Fruit fly (Drosophila melanogaster): ENCODE data around the gene CG31524.

CG31524 gene

dm6 chr3R:30465775-30466494 is 48.2 kb downstream of the CG31524 start, which contains the start of gene PH4alphaEFB (continued):
- TF ChIP-seq CG11085 (GFP tag; IDR thresholded peaks at IDR 0.05), result no peak
- no peak for TF ChIP-seq ase (GFP tag; IDR thresholded peaks at IDR 0.05)
- no peak for TF ChIP-seq Chrac-16 (GFP tag; optimal IDR thresholded peaks at IDR 0.05)
- no peak for TF ChIP-seq HmgD (GFP tag; optimal IDR thresholded peaks at IDR 0.05)
- TF ChIP-seq sc (optimal IDR thresholded peaks at IDR 0.05), result no peak
- no peak for TF ChIP-seq sc (GFP tag; optimal IDR thresholded peaks at IDR 0.05)
- TF ChIP-seq B-H2 (GFP tag; optimal IDR thresholded peaks at IDR 0.05), result peak; percentile 7
- TF ChIP-seq Xbp1 (GFP tag; optimal IDR thresholded peaks at IDR 0.05), result peak; percentile 5
- TF ChIP-seq CG6813 (GFP tag; optimal IDR thresholded peaks at IDR 0.05), result no peak
- no peak for TF ChIP-seq CG15269 (tag; optimal IDR thresholded peaks at IDR 0.05)
- TF ChIP-seq dati (GFP tag; IDR thresholded peaks at IDR 0.05), result no peak
- no peak for TF ChIP-seq sisA (GFP tag; IDR thresholded peaks at IDR 0.05)
- no peak for TF ChIP-seq CG12391 (tag; optimal IDR thresholded peaks at IDR 0.05)
- no peak for TF ChIP-seq CG14667 (GFP tag; IDR thresholded peaks at IDR 0.05)
- 0 out of 3 replicates have a peak, but pooled peaks have one; percentile 28 for TF ChIP-seq CG2199 (GFP tag; IDR thresholded peaks at IDR 0.05)
- peak in 1 of 3 experiments; percentile 56 for TF ChIP-seq Stat92E (GFP tag; optimal IDR thresholded peaks at IDR 0.05)
- no peak for TF ChIP-seq ato (GFP tag; IDR thresholded peaks at IDR 0.05; ENCODE audit: partially characterized antibody)
- no peak for TF ChIP-seq CG7928 (GFP tag; optimal IDR thresholded peaks at IDR 0.05)
- no peak for TF ChIP-seq CG17186 (GFP tag; optimal IDR thresholded peaks at IDR 0.05)
- TF ChIP-seq Dad (GFP tag; optimal IDR thresholded peaks at IDR 0.05), result no peak
- no peak for TF ChIP-seq CG13775 (GFP tag; optimal IDR thresholded peaks at IDR 0.05)
- no peak for TF ChIP-seq CG3407 (GFP tag; optimal IDR thresholded peaks at IDR 0.05)
- no peak for TF ChIP-seq TFAM (GFP tag; optimal IDR thresholded peaks at IDR 0.05)
- no peak for TF ChIP-seq ranshi (GFP tag; IDR thresholded peaks at IDR 0.05)
- no peak for TF ChIP-seq CG10267 (tag; optimal IDR thresholded peaks at IDR 0.05)
- no peak for TF ChIP-seq CG9727 (GFP tag; optimal IDR thresholded peaks at IDR 0.05)
- peak; percentile 1 for TF ChIP-seq odd (GFP tag; optimal IDR thresholded peaks at IDR 0.05)
- TF ChIP-seq CG3065 (GFP tag; optimal IDR thresholded peaks at IDR 0.05), result no peak
- no peak for TF ChIP-seq Nf-YB (GFP tag; optimal IDR thresholded peaks at IDR 0.05)
- TF ChIP-seq cato (GFP tag; optimal IDR thresholded peaks at IDR 0.05; ENCODE audit: borderline replicate concordance), result no peak
- TF ChIP-seq sima (GFP tag; optimal IDR thresholded peaks at IDR 0.05), result no peak
- peak; percentile 12 for TF ChIP-seq CG7839 (tag; optimal IDR thresholded peaks at IDR 0.05)
- TF ChIP-seq ap (GFP tag; IDR thresholded peaks at IDR 0.05), result no peak
- peak; percentile 3 for TF ChIP-seq kni (GFP tag; optimal IDR thresholded peaks at IDR 0.05)
- TF ChIP-seq CG10959 (GFP tag; IDR thresholded peaks at IDR 0.05), result no peak
- TF ChIP-seq Taf1 (GFP tag; IDR thresholded peaks at IDR 0.05), result no peak
- no peak; the same call in 1 of the 2 replicates for TF ChIP-seq Adf1 (GFP tag; IDR thresholded peaks at IDR 0.05)
- no peak for TF ChIP-seq Sox100B (GFP tag; optimal IDR thresholded peaks at IDR 0.05)
- TF ChIP-seq Sry-δ (GFP tag; optimal IDR thresholded peaks at IDR 0.05), result no peak
- TF ChIP-seq CG17829 (tag; optimal IDR thresholded peaks at IDR 0.05), result peak; percentile 25
- no peak for TF ChIP-seq Mad (GFP tag; optimal IDR thresholded peaks at IDR 0.05)
- no peak for TF ChIP-seq CG4820 (GFP tag; optimal IDR thresholded peaks at IDR 0.05)
- no peak for TF ChIP-seq tll (GFP tag; optimal IDR thresholded peaks at IDR 0.05)
- TF ChIP-seq nau (GFP tag; optimal IDR thresholded peaks at IDR 0.05), result peak; percentile 34
- TF ChIP-seq GATAe (GFP tag; conservative IDR thresholded peaks at IDR 0.05), result no peak
- peak; percentile 29; the same call in 1 of the 2 replicates for TF ChIP-seq onecut (GFP tag; IDR thresholded peaks at IDR 0.05)
- TF ChIP-seq aop (GFP tag; IDR thresholded peaks at IDR 0.05), result no peak
- TF ChIP-seq Hr39 (optimal IDR thresholded peaks at IDR 0.05), result no peak
- peak; percentile 22; the same call in 1 of the 4 replicates for TF ChIP-seq Dll (GFP tag; IDR thresholded peaks at IDR 0.05; ENCODE audit: partially characterized antibody)
- TF ChIP-seq CG2712 (tag; optimal IDR thresholded peaks at IDR 0.05), result peak; percentile 33

Measured in whole organism, embryonic.